Fruit fly (Drosophila melanogaster): ENCODE data around the gene CG10098.

DNA sequence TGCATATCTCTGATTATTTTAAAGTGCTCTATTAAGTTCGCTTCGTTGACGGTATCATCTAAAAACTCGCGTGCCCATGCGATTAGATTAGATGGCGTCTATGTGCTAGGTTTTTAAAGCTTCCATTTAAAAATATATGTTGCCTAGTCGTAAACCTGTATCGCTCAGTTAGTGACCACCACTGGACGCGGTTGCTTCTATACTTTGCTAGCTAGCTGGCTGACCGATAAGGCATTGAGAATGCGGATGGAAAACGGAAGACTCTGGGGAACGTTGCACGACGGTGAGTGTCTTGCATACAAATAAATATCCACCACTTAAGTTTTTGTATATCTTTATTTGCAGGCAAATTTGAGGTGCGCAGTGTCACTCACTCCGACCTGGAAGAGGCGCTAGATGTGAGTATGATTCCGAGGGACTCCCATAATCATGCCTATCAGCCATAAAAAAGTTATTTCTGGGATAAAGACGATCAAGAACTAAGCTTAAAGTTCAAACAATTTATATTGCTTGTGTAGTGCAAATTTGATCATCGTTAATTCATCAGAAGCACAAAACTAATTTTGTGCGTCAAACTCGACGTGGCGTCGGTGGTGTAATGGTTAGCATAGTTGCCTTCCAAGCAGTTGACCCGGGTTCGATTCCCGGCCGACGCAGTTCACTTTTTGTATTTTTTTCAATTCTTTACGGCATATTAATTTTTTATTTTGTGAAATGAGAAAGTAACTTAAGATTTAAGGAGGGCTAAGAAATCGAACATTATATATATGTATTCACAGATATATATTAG is 5.1 kb downstream of the CG10098 start, which contains the start of gene CG31248:
- no peak for TF ChIP-seq CG8478 (optimal IDR thresholded peaks at IDR 0.05)
- TF ChIP-seq CTCF (optimal IDR thresholded peaks at IDR 0.05), result no peak
